Worm (Caenorhabditis elegans) whole organism, L3 larva: Measurements from ENCODE around the gene B0432.14.
A peak's percentile ranks its signal among the peaks of the same experiment; 100 is the strongest.

Source experiments
- R02D3.7 ChIP-seq: fragments of 150-350 bp; optimal IDR thresholded peaks from 2 replicates; lab custom pipeline; 2014; ENCODE audit warnings: missing biosample characterization, missing genetic modification characterization
- ceh-16 ChIP-seq: sonication (generic microtip); optimal IDR thresholded peaks from 2 replicates; lab custom pipeline; 2017; ENCODE audit warnings: missing biosample characterization, missing genetic modification characterization
- ceh-82 ChIP-seq: fragments of 150-350 bp; optimal IDR thresholded peaks from 2 replicates; lab custom pipeline; 2014; ENCODE audit warnings: missing biosample characterization, missing genetic modification characterization
- ceh-9 ChIP-seq: sonication (generic microtip); optimal IDR thresholded peaks from 2 replicates; lab custom pipeline; 2018; ENCODE audit warnings: missing biosample characterization, missing genetic modification characterization
- daf-12 ChIP-seq: fragments of 150-350 bp; optimal IDR thresholded peaks from 2 replicates; lab custom pipeline; 2014; ENCODE audit warnings: missing biosample characterization, missing genetic modification reagents, missing genetic modification characterization
- egl-27 ChIP-seq: sonication (generic microtip); optimal IDR thresholded peaks from 4 replicates; lab custom pipeline; 2017; ENCODE audit warnings: missing biosample characterization, missing genetic modification reagents, missing genetic modification characterization
- egl-5 ChIP-seq: fragments of 150-350 bp; optimal IDR thresholded peaks from 2 replicates; lab custom pipeline; 2017; ENCODE audit warnings: missing biosample characterization, missing genetic modification reagents, missing genetic modification characterization, inconsistent platforms
- elt-1 ChIP-seq: fragments of 150-350 bp; optimal IDR thresholded peaks from 2 replicates; lab custom pipeline; 2014; ENCODE audit warnings: missing biosample characterization, missing genetic modification characterization
- elt-2 ChIP-seq: sonication (generic microtip); optimal IDR thresholded peaks from 2 replicates; lab custom pipeline; 2016; ENCODE audit warnings: missing genetic modification reagents, mild to moderate bottlenecking, missing genetic modification characterization, missing compliant biosample characterization
- elt-3 ChIP-seq, 3 experiments: fragments of 150-350 bp in 1 of 3; sonication (generic microtip) in 2 of 3; optimal IDR thresholded peaks; 2 replicates in 2 of 3; 4 replicates in 1 of 3; lab custom pipeline; 2014 to 2017; ENCODE audit warnings: missing biosample characterization in 3 of 3, missing genetic modification characterization in 3 of 3
- fos-1 ChIP-seq: fragments of 150-350 bp; optimal IDR thresholded peaks from 2 replicates; lab custom pipeline; 2014; ENCODE audit warnings: missing biosample characterization, missing genetic modification characterization
- jun-1 ChIP-seq: fragments of 150-350 bp; optimal IDR thresholded peaks from 2 replicates; lab custom pipeline; 2014; ENCODE audit warnings: missing biosample characterization, missing genetic modification reagents, missing genetic modification characterization
- lin-15B ChIP-seq: fragments of 150-350 bp; optimal IDR thresholded peaks from 2 replicates; lab custom pipeline; 2014; ENCODE audit warnings: missing biosample characterization, missing genetic modification characterization
- lin-39 ChIP-seq: fragments of 150-350 bp; optimal IDR thresholded peaks from 2 replicates; lab custom pipeline; 2018; ENCODE audit warnings: missing biosample characterization, missing genetic modification reagents, missing genetic modification characterization
- lsy-12 ChIP-seq: sonication (generic microtip); optimal IDR thresholded peaks from 2 replicates; lab custom pipeline; 2016; ENCODE audit warnings: mild to moderate bottlenecking, missing genetic modification characterization, missing compliant biosample characterization
- mml-1 ChIP-seq: fragments of 150-350 bp; sonication (generic microtip); optimal IDR thresholded peaks from 3 replicates; lab custom pipeline; 2014; ENCODE audit warnings: missing biosample characterization, missing genetic modification characterization
- nhr-11 ChIP-seq: fragments of 150-350 bp; optimal IDR thresholded peaks from 2 replicates; lab custom pipeline; 2014; ENCODE audit warnings: missing biosample characterization, missing genetic modification characterization
- nhr-12 ChIP-seq: fragments of 150-350 bp; optimal IDR thresholded peaks from 2 replicates; lab custom pipeline; 2014; ENCODE audit warnings: missing biosample characterization, missing genetic modification characterization
- nhr-237 ChIP-seq: fragments of 150-350 bp; optimal IDR thresholded peaks from 2 replicates; lab custom pipeline; 2014; ENCODE audit warnings: missing biosample characterization, missing genetic modification characterization
- nhr-25 ChIP-seq: sonication (generic microtip); optimal IDR thresholded peaks from 2 replicates; lab custom pipeline; 2017; ENCODE audit warnings: missing biosample characterization, missing genetic modification characterization
- nhr-28 ChIP-seq: fragments of 150-350 bp; optimal IDR thresholded peaks from 2 replicates; lab custom pipeline; 2014; ENCODE audit warnings: missing biosample characterization, missing genetic modification characterization
- nhr-43 ChIP-seq: sonication (generic microtip); optimal IDR thresholded peaks from 2 replicates; lab custom pipeline; 2016; ENCODE audit warnings: mild to moderate bottlenecking, missing genetic modification characterization, missing compliant biosample characterization; ENCODE audit not compliant: poor library complexity, severe bottlenecking
- nhr-67 ChIP-seq: fragments of 150-350 bp; optimal IDR thresholded peaks from 2 replicates; lab custom pipeline; 2014; ENCODE audit warnings: missing biosample characterization, missing genetic modification characterization
- nhr-76 ChIP-seq: fragments of 150-350 bp; sonication (generic microtip); optimal IDR thresholded peaks from 5 replicates; lab custom pipeline; 2014; ENCODE audit warnings: missing biosample characterization, missing genetic modification characterization
- nhr-77 ChIP-seq: fragments of 150-350 bp; optimal IDR thresholded peaks from 2 replicates; lab custom pipeline; 2014; ENCODE audit warnings: missing biosample characterization, missing genetic modification characterization
- pha-4 ChIP-seq: fragments of 150-350 bp; optimal IDR thresholded peaks from 2 replicates; lab custom pipeline; 2014; ENCODE audit warnings: missing biosample characterization, missing genetic modification reagents, missing genetic modification characterization
- pqm-1 ChIP-seq: fragments of 150-350 bp; optimal IDR thresholded peaks from 2 replicates; lab custom pipeline; 2017; ENCODE audit warnings: missing biosample characterization, missing genetic modification characterization, inconsistent platforms
- skn-1 ChIP-seq: fragments of 150-350 bp; optimal IDR thresholded peaks from 2 replicates; lab custom pipeline; 2014; ENCODE audit warnings: missing biosample characterization, missing genetic modification characterization
- snpc-4 ChIP-seq: fragments of 150-350 bp; optimal IDR thresholded peaks from 2 replicates; lab custom pipeline; 2014; ENCODE audit warnings: missing biosample characterization, missing genetic modification characterization
- unc-39 ChIP-seq: sonication (generic microtip); optimal IDR thresholded peaks from 4 replicates; lab custom pipeline; 2017; ENCODE audit warnings: missing biosample characterization, missing genetic modification characterization
- zag-1 ChIP-seq: fragments of 150-350 bp; optimal IDR thresholded peaks from 2 replicates; lab custom pipeline; 2014; ENCODE audit warnings: missing biosample characterization, missing genetic modification characterization
- ztf-11 ChIP-seq: fragments of 150-350 bp; optimal IDR thresholded peaks from 2 replicates; lab custom pipeline; 2014; ENCODE audit warnings: missing biosample characterization, missing genetic modification characterization

Gene B0432.14

ce11 chrII:257519-257918, 6.6 kb upstream of the B0432.14 start, which contains the start of gene cat-2:
Gene cat-2, plus strand, starts transcription at chrII:257819.
- peak; percentile 29 for TF ChIP-seq lin-39 (tag; lab: Kevin White, UChicago)
- no peak for TF ChIP-seq ceh-16

- TF ChIP-seq nhr-11 (no peak), ceh-82 (no peak), nhr-25 (tag; lab: Kevin White, UChicago) (no peak), skn-1 (tag; lab: Kevin White, UChicago) (no peak), snpc-4 (tag; lab: Kevin White, UChicago) (no peak), nhr-28 (tag; lab: Kevin White, UChicago) (no peak), lin-15B (tag; lab: Kevin White, UChicago) (no peak), unc-39 (tag; lab: Kevin White, UChicago) (no peak), zag-1 (tag; lab: Kevin White, UChicago) (no peak), daf-12 (no peak)
- TF ChIP-seq, all 47 proteins: peak for 0
Observed at ce11 chrII:263563-263962, 590 bp upstream of the B0432.14 start, which contains the start of gene scc-2. Gene scc-2, minus strand, starts transcription at chrII:263663.

- no peak for TF ChIP-seq nhr-12 (tag; lab: Kevin White, UChicago)
- no peak for TF ChIP-seq fos-1 (tag; lab: Kevin White, UChicago)
- no peak for TF ChIP-seq elt-2 (tag; lab: Kevin White, UChicago)
- no peak for TF ChIP-seq ceh-82
- no peak for TF ChIP-seq egl-5 (tag; lab: Kevin White, UChicago)
- no peak for TF ChIP-seq elt-1 (tag; lab: Kevin White, UChicago)
- TF ChIP-seq mml-1: no peak
- no peak for TF ChIP-seq ceh-16
- no peak for TF ChIP-seq nhr-43 (tag; lab: Kevin White, UChicago)
- no peak for TF ChIP-seq nhr-76 (tag; lab: Kevin White, UChicago)
- no peak for TF ChIP-seq elt-3 (tag; optimal IDR thresholded peaks at IDR 0.05; lab: Kevin White, UChicago)
- no peak for TF ChIP-seq ceh-9
- TF ChIP-seq lin-15B (tag; lab: Kevin White, UChicago): no peak
- TF ChIP-seq nhr-67 (tag; lab: Kevin White, UChicago): no peak
Observed at ce11 chrII:273872-274271, 9.7 kb downstream of the B0432.14 start, which contains the start of gene B0432.7. Gene B0432.7, minus strand, starts transcription at chrII:273972.

- TF ChIP-seq pha-4 (tag; lab: Kevin White, UChicago) (no peak), pqm-1 (tag; lab: Kevin White, UChicago) (no peak), R02D3.7 (tag; lab: Kevin White, UChicago) (no peak), nhr-77 (tag; lab: Kevin White, UChicago) (no peak), lin-15B (tag; lab: Kevin White, UChicago) (no peak), lsy-12 (tag; lab: Kevin White, UChicago) (no peak), nhr-12 (tag; lab: Kevin White, UChicago) (no peak), ztf-11 (tag; lab: Kevin White, UChicago) (no peak), nhr-25 (tag; lab: Kevin White, UChicago) (no peak), mml-1 (no peak), jun-1 (tag; lab: Kevin White, UChicago) (no peak), egl-27 (no peak), egl-5 (tag; lab: Kevin White, UChicago) (no peak), nhr-237 (tag; lab: Kevin White, UChicago) (no peak), ceh-16 (no peak), snpc-4 (tag; lab: Kevin White, UChicago) (no peak)
- TF ChIP-seq, all 47 proteins: peak for 0
Observed at ce11 chrII:278636-279035, 14.5 kb downstream of the B0432.14 start, which contains the start of gene B0432.8. Gene B0432.8, minus strand, starts transcription at chrII:278736.

- TF ChIP-seq nhr-28 (tag; lab: Kevin White, UChicago) (no peak), ztf-11 (tag; lab: Kevin White, UChicago) (no peak), elt-3 (tag; optimal IDR thresholded peaks at IDR 0.05; lab: Kevin White, UChicago) (no peak), nhr-25 (tag; lab: Kevin White, UChicago) (no peak), lin-39 (tag; lab: Kevin White, UChicago) (no peak), jun-1 (tag; lab: Kevin White, UChicago) (no peak), elt-1 (tag; lab: Kevin White, UChicago) (no peak), fos-1 (tag; lab: Kevin White, UChicago) (no peak)
- TF ChIP-seq, all 47 proteins: peak for 0
Observed at ce11 chrII:282483-282882, 18.3 kb downstream of the B0432.14 start, which contains the start of gene trul-1. Gene trul-1, minus strand, starts transcription at chrII:282583.
